Fruit fly (Drosophila melanogaster) whole organism, embryonic: ENCODE results near the gene Acp29AB.
A peak's percentile ranks its signal among the peaks of the same experiment; 100 is the strongest.

ENCODE experiments used
- Bteb2 ChIP-seq: fragments of 200-800 bp; sonication (Bioruptor generic); optimal IDR thresholded peaks from 2 replicates; lab custom pipeline; 2016; ENCODE audit warnings: missing biosample characterization, missing genetic modification characterization
- CG10147 ChIP-seq: fragments of 200-800 bp; sonication (Bioruptor generic); optimal IDR thresholded peaks from 2 replicates; lab custom pipeline; 2019; ENCODE audit warnings: missing biosample characterization, mild to moderate bottlenecking, missing genetic modification characterization, moderate library complexity
- CG10462 ChIP-seq: fragments of 200-800 bp; sonication (Bioruptor generic); optimal IDR thresholded peaks from 2 replicates; lab custom pipeline; 2016; ENCODE audit warnings: missing biosample characterization, missing genetic modification characterization
- CG11456 ChIP-seq: fragments of 200-800 bp; sonication (Bioruptor generic); IDR thresholded peaks from 3 replicates; pipeline ENCODE4 v1.3.6; 2022; ENCODE audit warnings: missing biosample characterization, missing genetic modification characterization
- CG12219 ChIP-seq: fragments of 200-800 bp; sonication (Bioruptor generic); optimal IDR thresholded peaks from 3 replicates; lab custom pipeline; 2018; ENCODE audit warnings: missing biosample characterization, mild to moderate bottlenecking, missing genetic modification characterization
- CG12236 ChIP-seq: fragments of 200-800 bp; sonication (Bioruptor generic); optimal IDR thresholded peaks from 2 replicates; lab custom pipeline; 2016; ENCODE audit warnings: missing biosample characterization, missing genetic modification characterization
- CG14050 ChIP-seq: fragments of 200-800 bp; sonication (Bioruptor generic); IDR thresholded peaks from 3 replicates; pipeline ENCODE4 v1.3.6; 2022; ENCODE audit warnings: missing biosample characterization, missing genetic modification characterization
- CG1602 ChIP-seq: fragments of 200-800 bp; sonication (Bioruptor generic); optimal IDR thresholded peaks from 3 replicates; lab custom pipeline; 2016; ENCODE audit warnings: missing biosample characterization, missing genetic modification characterization
- CG17328 ChIP-seq: fragments of 200-800 bp; sonication (Bioruptor generic); IDR thresholded peaks from 2 replicates; pipeline ENCODE4 v1.3.6; 2022; ENCODE audit warnings: missing biosample characterization, missing genetic modification characterization
- CG17361 ChIP-seq: fragments of 200-800 bp; sonication (Bioruptor generic); IDR thresholded peaks from 3 replicates; pipeline ENCODE4 v1.3.6; 2022; ENCODE audit warnings: missing biosample characterization, missing genetic modification characterization
- CG17385 ChIP-seq: fragments of 200-800 bp; sonication (Bioruptor generic); optimal IDR thresholded peaks from 3 replicates; lab custom pipeline; 2018; ENCODE audit warnings: missing biosample characterization, mild to moderate bottlenecking, missing genetic modification characterization
- CG17829 ChIP-seq: fragments of 200-800 bp; optimal IDR thresholded peaks from 2 replicates; lab custom pipeline; 2019; ENCODE audit warnings: missing biosample characterization, mild to moderate bottlenecking, missing genetic modification characterization, moderate library complexity
- CG18599 ChIP-seq: fragments of 200-800 bp; sonication (Bioruptor generic); optimal IDR thresholded peaks from 3 replicates; lab custom pipeline; 2017; ENCODE audit warnings: missing biosample characterization, missing genetic modification characterization, mild to moderate bottlenecking, moderate library complexity, missing genetic modification reagents
- CG2889 ChIP-seq: fragments of 200-800 bp; sonication (Bioruptor generic); IDR thresholded peaks from 3 replicates; pipeline ENCODE4 v1.3.6; 2022; ENCODE audit warnings: missing biosample characterization, missing genetic modification characterization
- CG3407 ChIP-seq: fragments of 200-800 bp; sonication (Bioruptor generic); optimal IDR thresholded peaks from 2 replicates; lab custom pipeline; 2018; ENCODE audit warnings: missing biosample characterization, mild to moderate bottlenecking, missing genetic modification characterization
- CG34376 ChIP-seq: fragments of 200-800 bp; sonication (Bioruptor generic); optimal IDR thresholded peaks from 2 replicates; lab custom pipeline; 2018; ENCODE audit warnings: missing biosample characterization, mild to moderate bottlenecking, missing genetic modification characterization
- CG4282 ChIP-seq: fragments of 200-800 bp; sonication (Bioruptor generic); optimal IDR thresholded peaks from 2 replicates; lab custom pipeline; 2016; ENCODE audit warnings: missing biosample characterization, missing genetic modification characterization
- CG5245 ChIP-seq: fragments of 200-800 bp; sonication (Bioruptor generic); optimal IDR thresholded peaks from 3 replicates; lab custom pipeline; 2016; ENCODE audit warnings: missing biosample characterization, missing genetic modification characterization
- CG7372 ChIP-seq: fragments of 200-800 bp; sonication (Bioruptor generic); IDR thresholded peaks from 2 replicates; pipeline ENCODE4 v1.3.6; 2022; ENCODE audit warnings: missing biosample characterization, missing genetic modification characterization
- CG8089 ChIP-seq: fragments of 200-800 bp; sonication (Bioruptor generic); optimal IDR thresholded peaks from 3 replicates; lab custom pipeline; 2016; ENCODE audit warnings: missing biosample characterization, missing genetic modification characterization
- CG8290 ChIP-seq, 3 experiments: fragments of 200-800 bp; sonication (Bioruptor generic); optimal IDR thresholded peaks; 2 replicates each; lab custom pipeline; 2016 to 2019; ENCODE audit warnings: missing biosample characterization in 3 of 3, missing genetic modification characterization in 3 of 3, mild to moderate bottlenecking in 2 of 3, moderate library complexity in 1 of 3
- CG9797 ChIP-seq: fragments of 200-800 bp; sonication (Bioruptor generic); optimal IDR thresholded peaks from 3 replicates; lab custom pipeline; 2018; ENCODE audit warnings: missing biosample characterization, mild to moderate bottlenecking, missing genetic modification characterization
- CrebB ChIP-seq: fragments of 200-800 bp; sonication (Bioruptor generic); optimal IDR thresholded peaks from 3 replicates; lab custom pipeline; 2018; ENCODE audit warnings: missing biosample characterization, mild to moderate bottlenecking, missing genetic modification characterization
- D19B ChIP-seq: fragments of 200-800 bp; sonication (Bioruptor generic); optimal IDR thresholded peaks from 2 replicates; lab custom pipeline; 2017; ENCODE audit warnings: missing biosample characterization, mild to moderate bottlenecking, missing genetic modification characterization
- Dip3 ChIP-seq: fragments of 200-800 bp; sonication (Bioruptor generic); optimal IDR thresholded peaks from 3 replicates; lab custom pipeline; 2016; ENCODE audit warnings: missing biosample characterization, missing genetic modification characterization
- HLH54F ChIP-seq: fragments of 200-800 bp; sonication (Bioruptor generic); optimal IDR thresholded peaks from 3 replicates; lab custom pipeline; 2016; ENCODE audit warnings: missing biosample characterization, missing genetic modification characterization
- Hsf ChIP-seq: fragments of 200-800 bp; sonication (Bioruptor generic); optimal IDR thresholded peaks from 3 replicates; lab custom pipeline; 2016; ENCODE audit warnings: missing biosample characterization, missing genetic modification characterization
- Lhr ChIP-seq: fragments of 200-800 bp; sonication (Bioruptor generic); optimal IDR thresholded peaks from 3 replicates; lab custom pipeline; 2017; ENCODE audit warnings: mild to moderate bottlenecking, missing biosample characterization, missing genetic modification reagents, missing genetic modification characterization
- MBD-R2 ChIP-seq: fragments of 200-800 bp; sonication (Bioruptor generic); IDR thresholded peaks from 2 replicates; pipeline ENCODE4 v1.3.6; 2022; ENCODE audit warnings: missing biosample characterization, missing genetic modification characterization
- Mes4 ChIP-seq: fragments of 200-800 bp; sonication (Bioruptor generic); optimal IDR thresholded peaks from 2 replicates; lab custom pipeline; 2016; ENCODE audit warnings: missing biosample characterization, missing genetic modification characterization
- NfI ChIP-seq: fragments of 200-800 bp; sonication (Bioruptor generic); optimal IDR thresholded peaks from 3 replicates; lab custom pipeline; 2018; ENCODE audit warnings: missing biosample characterization, mild to moderate bottlenecking, missing genetic modification characterization, moderate library complexity
- Rfx ChIP-seq: fragments of 200-800 bp; sonication (Bioruptor generic); IDR thresholded peaks from 2 replicates; pipeline ENCODE4 v1.3.6; 2022; ENCODE audit warnings: missing biosample characterization, missing genetic modification characterization
- Vsx1 ChIP-seq: fragments of 200-800 bp; sonication (Bioruptor generic); optimal IDR thresholded peaks from 2 replicates; lab custom pipeline; 2017; ENCODE audit warnings: missing biosample characterization, mild to moderate bottlenecking, missing genetic modification characterization, missing genetic modification reagents
- YL-1 ChIP-seq: fragments of 200-800 bp; sonication (Bioruptor generic); optimal IDR thresholded peaks from 3 replicates; lab custom pipeline; 2017; ENCODE audit warnings: missing biosample characterization, mild to moderate bottlenecking, missing genetic modification characterization
- bbx ChIP-seq: fragments of 200-800 bp; sonication (Bioruptor generic); IDR thresholded peaks from 2 replicates; pipeline ENCODE4 v1.3.6; 2022; ENCODE audit warnings: missing biosample characterization, missing genetic modification characterization; ENCODE audit not compliant: partially characterized antibody
- cato ChIP-seq: fragments of 200-800 bp; sonication (Bioruptor generic); optimal IDR thresholded peaks from 2 replicates; lab custom pipeline; 2016; ENCODE audit warnings: missing biosample characterization, missing genetic modification characterization, borderline replicate concordance
- en ChIP-seq: fragments of 200-800 bp; sonication (Bioruptor generic); optimal IDR thresholded peaks from 2 replicates; lab custom pipeline; 2016; ENCODE audit warnings: missing biosample characterization, missing genetic modification characterization
- eve ChIP-seq, 2 experiments: fragments of >200 bp; optimal IDR thresholded peaks; 2 replicates each; lab custom pipeline; 2017; ENCODE audit warnings: missing biosample characterization in 2 of 2, missing genetic modification characterization in 2 of 2
- fd64A ChIP-seq: fragments of 200-800 bp; sonication (Bioruptor generic); optimal IDR thresholded peaks from 3 replicates; lab custom pipeline; 2018; ENCODE audit warnings: missing biosample characterization, mild to moderate bottlenecking, missing genetic modification characterization
- gcm ChIP-seq: fragments of 200-800 bp; sonication (Bioruptor generic); optimal IDR thresholded peaks from 2 replicates; lab custom pipeline; 2019; ENCODE audit warnings: missing biosample characterization, mild to moderate bottlenecking, missing genetic modification characterization, moderate library complexity
- insv ChIP-seq, 2 experiments: fragments of 200-800 bp; sonication (Bioruptor generic); optimal IDR thresholded peaks; 3 replicates each; lab custom pipeline; 2016 to 2018; ENCODE audit warnings: missing biosample characterization in 2 of 2, missing genetic modification characterization in 2 of 2
- kni ChIP-seq: fragments of 200-800 bp; sonication (Bioruptor generic); optimal IDR thresholded peaks from 3 replicates; lab custom pipeline; 2017; ENCODE audit warnings: mild to moderate bottlenecking, missing biosample characterization, missing genetic modification reagents, missing genetic modification characterization
- lilli ChIP-seq: fragments of 200-800 bp; sonication (Bioruptor generic); optimal IDR thresholded peaks from 3 replicates; lab custom pipeline; 2016; ENCODE audit warnings: missing biosample characterization, missing genetic modification characterization
- lmd ChIP-seq: fragments of 200-800 bp; sonication (Bioruptor generic); IDR thresholded peaks from 2 replicates; pipeline ENCODE4 v1.3.6; 2022; ENCODE audit warnings: missing biosample characterization, missing genetic modification characterization
- pho ChIP-seq: fragments of 200-800 bp; sonication (Bioruptor generic); optimal IDR thresholded peaks from 2 replicates; lab custom pipeline; 2016; ENCODE audit warnings: missing biosample characterization, missing genetic modification characterization
- phol ChIP-seq: fragments of 200-800 bp; sonication (Bioruptor generic); optimal IDR thresholded peaks from 3 replicates; lab custom pipeline; 2018; ENCODE audit warnings: missing biosample characterization, mild to moderate bottlenecking, missing genetic modification characterization, moderate library complexity
- pum ChIP-seq: fragments of 200-800 bp; sonication (Bioruptor generic); optimal IDR thresholded peaks from 2 replicates; lab custom pipeline; 2016; ENCODE audit warnings: missing biosample characterization, missing genetic modification characterization
- tgo ChIP-seq: fragments of 200-800 bp; sonication (Bioruptor generic); IDR thresholded peaks from 3 replicates; pipeline ENCODE4 v1.3.6; 2022; ENCODE audit warnings: missing biosample characterization, missing genetic modification characterization
- wdn ChIP-seq: fragments of 200-800 bp; sonication (Bioruptor generic); IDR thresholded peaks from 2 replicates; pipeline ENCODE4 v1.3.6; 2022; ENCODE audit warnings: missing biosample characterization, missing genetic modification characterization

The Acp29AB gene

DNA sequence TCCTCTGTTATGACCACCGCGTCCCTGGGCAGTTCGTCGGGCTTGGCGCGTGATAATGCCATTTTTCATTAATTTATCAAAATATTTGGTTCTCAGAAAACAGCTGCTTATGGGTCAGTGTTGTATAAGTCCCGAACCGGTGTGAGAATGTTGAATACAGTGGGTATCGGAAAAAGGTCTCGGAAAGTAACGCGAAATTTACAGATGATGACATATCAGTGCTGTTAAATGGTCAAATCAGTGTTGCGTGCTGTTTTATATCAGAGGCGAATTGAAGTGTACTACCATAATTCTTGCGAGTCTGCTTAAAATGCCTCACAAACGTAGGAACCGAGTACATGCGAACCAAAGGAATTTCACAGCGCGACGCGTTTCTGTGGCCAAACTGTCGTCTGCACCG, 10.4 kb downstream of the Acp29AB start, which contains the start of the genes CG13392 and Rcd4 (continued):
- TF ChIP-seq Bteb2 (GFP tag; lab: Kevin White, UChicago): peak; percentile 57
- no peak for TF ChIP-seq gcm (GFP tag; lab: Kevin White, UChicago)
- TF ChIP-seq CG5245: peak; percentile 40
- TF ChIP-seq cato (GFP tag; lab: Kevin White, UChicago): no peak
- TF ChIP-seq CG8290 (GFP tag; optimal IDR thresholded peaks at IDR 0.05; lab: Kevin White, UChicago): peak; percentile 70
- peak; percentile 42 to 96 for TF ChIP-seq CG8290 (tag; optimal IDR thresholded peaks at IDR 0.05; lab: Kevin White, UChicago)
- peak; percentile 79 for TF ChIP-seq CG4282 (GFP tag; lab: Kevin White, UChicago)
- peak; percentile 95 for TF ChIP-seq MBD-R2 (GFP tag; lab: Robert Waterston, UW)
- TF ChIP-seq CG10462 (GFP tag; lab: Kevin White, UChicago): no peak
- no peak for TF ChIP-seq fd64A (GFP tag; lab: Kevin White, UChicago)
- TF ChIP-seq Mes4 (GFP tag; lab: Kevin White, UChicago): no peak
- TF ChIP-seq en (GFP tag; lab: Kevin White, UChicago): peak; percentile 7
- TF ChIP-seq CG14050 (GFP tag; lab: Robert Waterston, UW): peak; percentile 14; the same call in 1 of the 3 replicates
- TF ChIP-seq bbx (GFP tag; lab: Robert Waterston, UW): peak; percentile 79
- TF ChIP-seq Lhr (GFP tag; lab: Kevin White, UChicago): peak; percentile 35
- peak; percentile 65 for TF ChIP-seq CG17385 (GFP tag; lab: Kevin White, UChicago)
- peak; percentile 50 for TF ChIP-seq CrebB
- TF ChIP-seq HLH54F (GFP tag; lab: Kevin White, UChicago): peak; percentile 81
- TF ChIP-seq CG7372 (GFP tag; lab: Robert Waterston, UW): 0 out of 2 replicates have a peak, but pooled peaks have one; percentile 12
- peak; percentile 11 for TF ChIP-seq CG8089 (GFP tag; lab: Kevin White, UChicago)
- peak; percentile 79 for TF ChIP-seq pho (GFP tag; lab: Kevin White, UChicago)
- no peak for TF ChIP-seq Vsx1
- peak; percentile 42 for TF ChIP-seq CG12219 (GFP tag; lab: Kevin White, UChicago)
- TF ChIP-seq Dip3: peak; percentile 79
- peak; percentile 29 for TF ChIP-seq D19B
- TF ChIP-seq insv (GFP tag; optimal IDR thresholded peaks at IDR 0.05; lab: Kevin White, UChicago): peak in 1 of 2 experiments; percentile 42
- peak; percentile 72 for TF ChIP-seq NfI (GFP tag; lab: Kevin White, UChicago)
- no peak for TF ChIP-seq CG2889
- TF ChIP-seq wdn: peak; percentile 51; the same call in 1 of the 2 replicates

DNA sequence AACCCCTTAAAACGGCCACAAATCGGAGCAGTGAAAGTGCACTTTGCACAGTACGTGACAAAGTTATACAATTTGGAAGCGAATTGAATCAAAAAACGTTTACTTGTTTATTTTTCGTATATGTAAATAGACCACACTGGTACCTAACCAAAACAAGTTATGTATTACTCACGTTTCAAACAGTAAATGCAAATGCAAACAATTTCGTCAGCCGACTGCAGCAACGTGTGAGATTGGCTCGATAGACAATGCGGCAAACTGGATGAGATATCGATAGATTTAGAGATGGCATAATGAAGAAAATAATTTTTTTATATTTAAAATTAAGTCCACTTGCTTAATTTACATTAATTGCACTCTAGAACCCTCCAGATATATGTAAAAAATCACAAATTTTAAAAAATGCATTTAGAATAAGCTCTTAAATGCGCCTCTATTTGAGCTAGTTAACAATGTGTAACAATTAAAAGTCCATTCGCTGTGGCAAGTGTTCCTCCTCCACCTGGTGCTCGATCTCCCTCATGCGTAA, 11.4 kb downstream of the Acp29AB start, which contains the start of gene AlaRS:
Gene AlaRS (minus strand): TSS at position 257 of the 529 bp plus-strand sequence.
- peak; percentile 41 for TF ChIP-seq CG34376 (GFP tag; lab: Kevin White, UChicago)
- TF ChIP-seq CG17328 (GFP tag; lab: Robert Waterston, UW): peak; percentile 23; the same call in 1 of the 2 replicates
- peak; percentile 56 for TF ChIP-seq CG18599
- peak; percentile 42 for TF ChIP-seq phol (tag; lab: Kevin White, UChicago)
- no peak for TF ChIP-seq CG9797 (GFP tag; lab: Kevin White, UChicago)
- peak; percentile 13; the same call in 1 of the 3 replicates for TF ChIP-seq tgo (GFP tag; lab: Robert Waterston, UW)
- peak; percentile 3 for TF ChIP-seq CG1602
- peak; percentile 67 for TF ChIP-seq CG17829 (tag; lab: Kevin White, UChicago)
- TF ChIP-seq CG12236 (GFP tag; lab: Kevin White, UChicago): no peak
- peak; percentile 27 for TF ChIP-seq Hsf (GFP tag; lab: Kevin White, UChicago)
- peak; percentile 26 for TF ChIP-seq pum (GFP tag; lab: Kevin White, UChicago)
- TF ChIP-seq CG11456 (GFP tag; lab: Robert Waterston, UW): no peak
- no peak for TF ChIP-seq CG4282 (GFP tag; lab: Kevin White, UChicago)
- TF ChIP-seq kni: peak; percentile 58
- TF ChIP-seq Rfx (GFP tag; lab: Robert Waterston, UW): peak; percentile 41; the same call in 1 of the 2 replicates
- TF ChIP-seq eve (GFP tag; optimal IDR thresholded peaks at IDR 0.05; lab: Kevin White, UChicago): no peak
- no peak for TF ChIP-seq insv (GFP tag; optimal IDR thresholded peaks at IDR 0.05; lab: Kevin White, UChicago)
- TF ChIP-seq Lhr (GFP tag; lab: Kevin White, UChicago): no peak
- peak; percentile 21 for TF ChIP-seq CG10147 (GFP tag; lab: Kevin White, UChicago)
- TF ChIP-seq lilli (GFP tag; lab: Kevin White, UChicago): peak; percentile 62
- TF ChIP-seq CG3407 (GFP tag; lab: Kevin White, UChicago): peak; percentile 24
- TF ChIP-seq YL-1 (GFP tag; lab: Kevin White, UChicago): peak; percentile 83
- 0 out of 2 replicates have a peak, but pooled peaks have one; percentile 14 for TF ChIP-seq lmd (GFP tag; lab: Robert Waterston, UW)
- peak; percentile 51; the same call in 2 of the 3 replicates for TF ChIP-seq CG17361 (GFP tag; lab: Robert Waterston, UW)
